Fruit fly (Drosophila melanogaster) whole organism, embryonic: ENCODE measurements around the gene CG12659.

Experiments
- Atf6 ChIP-seq: fragments of 200-800 bp; sonication (Bioruptor generic); IDR thresholded peaks from 2 replicates; pipeline ENCODE4 v1.3.6; 2022; ENCODE audit warnings: missing biosample characterization, missing genetic modification characterization
- BEAF-32 ChIP-seq: fragments of 200-800 bp; sonication (Bioruptor generic); optimal IDR thresholded peaks from 3 replicates; lab custom pipeline; 2017; ENCODE audit warnings: missing biosample characterization, missing genetic modification characterization, mild to moderate bottlenecking, moderate library complexity, missing genetic modification reagents
- CG14965 ChIP-seq: fragments of 200-800 bp; sonication (Bioruptor generic); optimal IDR thresholded peaks from 2 replicates; lab custom pipeline; 2016; ENCODE audit warnings: missing biosample characterization, missing genetic modification characterization, borderline replicate concordance
- CG15269 ChIP-seq: fragments of 200-800 bp; sonication (Bioruptor generic); optimal IDR thresholded peaks from 2 replicates; lab custom pipeline; 2018; ENCODE audit warnings: missing biosample characterization, mild to moderate bottlenecking, missing genetic modification characterization, moderate library complexity
- CG1647 ChIP-seq: fragments of 200-800 bp; sonication (Bioruptor generic); optimal IDR thresholded peaks from 3 replicates; lab custom pipeline; 2016; ENCODE audit warnings: missing biosample characterization, missing genetic modification characterization
- CG18262 ChIP-seq: fragments of 200-800 bp; optimal IDR thresholded peaks from 3 replicates; lab custom pipeline; 2019; ENCODE audit warnings: missing biosample characterization, mild to moderate bottlenecking, missing genetic modification characterization, moderate library complexity
- CG2120 ChIP-seq: fragments of 200-800 bp; sonication (Bioruptor generic); optimal IDR thresholded peaks from 3 replicates; lab custom pipeline; 2016; ENCODE audit warnings: missing biosample characterization, missing genetic modification characterization
- CG2199 ChIP-seq: fragments of 200-800 bp; sonication (Bioruptor generic); IDR thresholded peaks from 3 replicates; pipeline ENCODE4 v1.3.6; 2022; ENCODE audit warnings: missing biosample characterization, missing genetic modification characterization
- CG31224 ChIP-seq: fragments of 200-800 bp; sonication (Bioruptor generic); IDR thresholded peaks from 2 replicates; pipeline ENCODE4 v1.3.6; 2022; ENCODE audit warnings: missing biosample characterization, missing genetic modification characterization
- CG3163 ChIP-seq: fragments of 200-800 bp; sonication (Bioruptor generic); optimal IDR thresholded peaks from 3 replicates; lab custom pipeline; 2016; ENCODE audit warnings: missing biosample characterization, missing genetic modification characterization
- CG34422 ChIP-seq: fragments of 200-800 bp; sonication (Bioruptor generic); IDR thresholded peaks from 3 replicates; pipeline ENCODE4 v1.3.6; 2022; ENCODE audit warnings: missing biosample characterization, missing genetic modification characterization
- CG4282 ChIP-seq: fragments of 200-800 bp; sonication (Bioruptor generic); optimal IDR thresholded peaks from 2 replicates; lab custom pipeline; 2016; ENCODE audit warnings: missing biosample characterization, missing genetic modification characterization
- CG7963 ChIP-seq: fragments of 200-800 bp; sonication (Bioruptor generic); IDR thresholded peaks from 3 replicates; pipeline ENCODE4 v1.3.6; 2022; ENCODE audit warnings: missing biosample characterization, missing genetic modification characterization; ENCODE audit not compliant: partially characterized antibody
- CG8281 ChIP-seq: fragments of 200-800 bp; sonication (Bioruptor generic); optimal IDR thresholded peaks from 2 replicates; lab custom pipeline; 2018; ENCODE audit warnings: missing biosample characterization, mild to moderate bottlenecking, missing genetic modification characterization, moderate library complexity
- CG9932 ChIP-seq: fragments of 200-800 bp; sonication (Bioruptor generic); IDR thresholded peaks from 2 replicates; pipeline ENCODE4 v1.3.6; 2022; ENCODE audit warnings: missing biosample characterization, missing genetic modification characterization
- CHES-1-like ChIP-seq: fragments of 200-800 bp; sonication (Bioruptor generic); optimal IDR thresholded peaks from 2 replicates; lab custom pipeline; 2016; ENCODE audit warnings: missing biosample characterization, missing genetic modification characterization
- Chrac-16 ChIP-seq: fragments of 200-800 bp; sonication (Bioruptor generic); optimal IDR thresholded peaks from 3 replicates; lab custom pipeline; 2016; ENCODE audit warnings: missing biosample characterization, missing genetic modification characterization
- Drgx ChIP-seq: fragments of 200-800 bp; sonication (Bioruptor generic); IDR thresholded peaks from 2 replicates; pipeline ENCODE4 v1.3.6; 2022; ENCODE audit warnings: missing biosample characterization, missing genetic modification characterization
- H2.0 ChIP-seq: fragments of 200-800 bp; sonication (Bioruptor generic); IDR thresholded peaks from 2 replicates; pipeline ENCODE4 v1.3.6; 2022; ENCODE audit warnings: missing biosample characterization, missing genetic modification characterization
- Hand ChIP-seq: fragments of 200-800 bp; sonication (Bioruptor generic); optimal IDR thresholded peaks from 2 replicates; lab custom pipeline; 2017; ENCODE audit warnings: mild to moderate bottlenecking, missing biosample characterization, missing genetic modification reagents, missing genetic modification characterization
- Hr51 ChIP-seq, 2 experiments: fragments of 200-800 bp; sonication (Bioruptor generic); optimal IDR thresholded peaks; 2 replicates in 1 of 2; 3 replicates in 1 of 2; lab custom pipeline; 2016 to 2018; ENCODE audit warnings: missing biosample characterization in 2 of 2, missing genetic modification characterization in 2 of 2, mild to moderate bottlenecking in 1 of 2, moderate library complexity in 1 of 2
- Lhr ChIP-seq: fragments of 200-800 bp; sonication (Bioruptor generic); optimal IDR thresholded peaks from 3 replicates; lab custom pipeline; 2017; ENCODE audit warnings: mild to moderate bottlenecking, missing biosample characterization, missing genetic modification reagents, missing genetic modification characterization
- MESR4 ChIP-seq: fragments of 200-800 bp; sonication (Bioruptor generic); optimal IDR thresholded peaks from 2 replicates; lab custom pipeline; 2018; ENCODE audit warnings: missing biosample characterization, mild to moderate bottlenecking, missing genetic modification characterization, moderate library complexity
- Nf-YB ChIP-seq: fragments of 200-800 bp; sonication (Bioruptor generic); optimal IDR thresholded peaks from 3 replicates; lab custom pipeline; 2019; ENCODE audit warnings: missing biosample characterization, mild to moderate bottlenecking, missing genetic modification characterization, moderate library complexity
- Rfx ChIP-seq: fragments of 200-800 bp; sonication (Bioruptor generic); IDR thresholded peaks from 2 replicates; pipeline ENCODE4 v1.3.6; 2022; ENCODE audit warnings: missing biosample characterization, missing genetic modification characterization
- Xbp1 ChIP-seq: fragments of 200-800 bp; sonication (Bioruptor generic); optimal IDR thresholded peaks from 3 replicates; lab custom pipeline; 2016; ENCODE audit warnings: missing biosample characterization, mild to moderate bottlenecking, missing genetic modification characterization
- YL-1 ChIP-seq: fragments of 200-800 bp; sonication (Bioruptor generic); optimal IDR thresholded peaks from 3 replicates; lab custom pipeline; 2017; ENCODE audit warnings: missing biosample characterization, mild to moderate bottlenecking, missing genetic modification characterization
- abd-A ChIP-seq: fragments of 200-800 bp; sonication (Bioruptor generic); optimal IDR thresholded peaks from 3 replicates; lab custom pipeline; 2019; ENCODE audit warnings: missing biosample characterization, mild to moderate bottlenecking, missing genetic modification characterization, moderate library complexity
- amos ChIP-seq: fragments of 200-800 bp; sonication (Bioruptor generic); IDR thresholded peaks from 2 replicates; pipeline ENCODE4 v1.3.6; 2022; ENCODE audit warnings: missing biosample characterization, missing genetic modification characterization; ENCODE audit not compliant: partially characterized antibody
- ato ChIP-seq: fragments of 200-800 bp; sonication (Bioruptor generic); IDR thresholded peaks from 2 replicates; pipeline ENCODE4 v1.3.6; 2022; ENCODE audit warnings: missing biosample characterization, missing genetic modification characterization; ENCODE audit not compliant: partially characterized antibody
- bcd ChIP-seq: fragments of 200-800 bp; sonication (Bioruptor generic); optimal IDR thresholded peaks from 2 replicates; lab custom pipeline; 2017; ENCODE audit warnings: missing biosample characterization, mild to moderate bottlenecking, missing genetic modification characterization
- cg ChIP-seq: fragments of 200-800 bp; sonication (Bioruptor generic); optimal IDR thresholded peaks from 3 replicates; lab custom pipeline; 2019; ENCODE audit warnings: missing biosample characterization, mild to moderate bottlenecking, missing genetic modification characterization, moderate library complexity
- ci ChIP-seq: fragments of 200-800 bp; sonication (Bioruptor generic); IDR thresholded peaks from 3 replicates; pipeline ENCODE4 v1.3.6; 2022; ENCODE audit warnings: missing biosample characterization, missing genetic modification characterization
- emc ChIP-seq: fragments of 200-800 bp; sonication (Bioruptor generic); optimal IDR thresholded peaks from 2 replicates; lab custom pipeline; 2016; ENCODE audit warnings: missing biosample characterization, missing genetic modification characterization
- esg ChIP-seq: fragments of 200-800 bp; sonication (Bioruptor generic); conservative IDR thresholded peaks from 2 replicates; pipeline ENCODE4 v1.3.6; 2022; ENCODE audit warnings: missing biosample characterization, missing genetic modification characterization
- gem ChIP-seq: fragments of 200-800 bp; sonication (Bioruptor generic); optimal IDR thresholded peaks from 2 replicates; lab custom pipeline; 2019; ENCODE audit warnings: missing biosample characterization, mild to moderate bottlenecking, missing genetic modification characterization, moderate library complexity
- h ChIP-seq: fragments of >200 bp; optimal IDR thresholded peaks from 2 replicates; lab custom pipeline; 2017
- ind ChIP-seq: fragments of 200-800 bp; sonication (Bioruptor generic); optimal IDR thresholded peaks from 3 replicates; lab custom pipeline; 2016; ENCODE audit warnings: missing biosample characterization, missing genetic modification characterization
- lab ChIP-seq: fragments of 200-800 bp; sonication (Bioruptor generic); optimal IDR thresholded peaks from 3 replicates; lab custom pipeline; 2017; ENCODE audit warnings: missing biosample characterization, missing genetic modification characterization, mild to moderate bottlenecking, moderate library complexity, missing genetic modification reagents
- lola ChIP-seq, 3 experiments: fragments of >200 bp in 2 of 3; fragments of 200-800 bp in 1 of 3; sonication (Bioruptor generic) in 1 of 3; optimal IDR thresholded peaks; 2 replicates each; lab custom pipeline; 2017 to 2019; ENCODE audit warnings: missing biosample characterization in 3 of 3, missing genetic modification characterization in 3 of 3, mild to moderate bottlenecking in 1 of 3, moderate library complexity in 1 of 3
- nerfin-2 ChIP-seq: fragments of 200-800 bp; sonication (Bioruptor generic); IDR thresholded peaks from 2 replicates; pipeline ENCODE4 v1.3.6; 2022; ENCODE audit warnings: missing biosample characterization, missing genetic modification characterization; ENCODE audit not compliant: partially characterized antibody
- pb ChIP-seq: fragments of 200-800 bp; sonication (Bioruptor generic); optimal IDR thresholded peaks from 3 replicates; lab custom pipeline; 2016; ENCODE audit warnings: missing biosample characterization, missing genetic modification characterization
- pho ChIP-seq: fragments of 200-800 bp; sonication (Bioruptor generic); optimal IDR thresholded peaks from 2 replicates; lab custom pipeline; 2016; ENCODE audit warnings: missing biosample characterization, missing genetic modification characterization
- pum ChIP-seq: fragments of 200-800 bp; sonication (Bioruptor generic); optimal IDR thresholded peaks from 2 replicates; lab custom pipeline; 2016; ENCODE audit warnings: missing biosample characterization, missing genetic modification characterization
- toy ChIP-seq: fragments of 200-800 bp; sonication (Bioruptor generic); IDR thresholded peaks from 2 replicates; pipeline ENCODE4 v1.3.6; 2022; ENCODE audit warnings: missing biosample characterization, missing genetic modification characterization
- vfl ChIP-seq: fragments of 200-800 bp; sonication (Bioruptor generic); optimal IDR thresholded peaks from 2 replicates; lab custom pipeline; 2016; ENCODE audit warnings: missing biosample characterization, missing genetic modification characterization
- z ChIP-seq: fragments of 200-800 bp; sonication (Bioruptor generic); IDR thresholded peaks from 3 replicates; pipeline ENCODE4 v1.3.6; 2022; ENCODE audit warnings: missing biosample characterization, missing genetic modification characterization
- zfh1 ChIP-seq: fragments of 200-800 bp; sonication (Bioruptor generic); IDR thresholded peaks from 3 replicates; pipeline ENCODE4 v1.3.6; 2022; ENCODE audit warnings: missing biosample characterization, missing genetic modification characterization

CG12659 gene

dm6 chrX:8560087-8560999, 31.2 kb downstream of the CG12659 start, which contains the start of the genes CG12112 and Trf4-1 (continued):
- TF ChIP-seq CG9932 (GFP tag; lab: Robert Waterston, UW) (peak; percentile 42; the same call in 1 of the 2 replicates), H2.0 (no peak), MESR4 (GFP tag; lab: Kevin White, UChicago) (peak; percentile 90), CG15269 (tag; lab: Kevin White, UChicago) (no peak), z (GFP tag; lab: Robert Waterston, UW) (no peak), BEAF-32 (GFP tag; lab: Kevin White, UChicago) (peak; percentile 93), Xbp1 (GFP tag; lab: Kevin White, UChicago) (peak; percentile 7), CG31224 (GFP tag; lab: Robert Waterston, UW) (no peak), ato (GFP tag; lab: Robert Waterston, UW) (peak; percentile 50; the same call in 1 of the 2 replicates), Atf6 (GFP tag; lab: Robert Waterston, UW) (no peak), YL-1 (peak; percentile 56), nerfin-2 (peak; percentile 43; the same call in 1 of the 2 replicates), CG8281 (tag; lab: Kevin White, UChicago) (no peak), CG4282 (GFP tag; lab: Kevin White, UChicago) (no peak), bcd (GFP tag; lab: Kevin White, UChicago) (no peak), amos (GFP tag; lab: Robert Waterston, UW) (peak; percentile 80), CG14965 (GFP tag; lab: Kevin White, UChicago) (no peak), pum (no peak), CG7963 (no peak), Nf-YB (GFP tag; lab: Kevin White, UChicago) (no peak), CG2120 (GFP tag; lab: Kevin White, UChicago) (peak; percentile 45), CG18262 (tag; lab: Kevin White, UChicago) (no peak), ci (no peak), pb (no peak), Drgx (GFP tag; lab: Robert Waterston, UW) (0 out of 2 replicates have a peak, but pooled peaks have one; percentile 7), toy (GFP tag; lab: Robert Waterston, UW) (no peak), abd-A (tag; lab: Kevin White, UChicago) (peak; percentile 66), CG34422 (GFP tag; lab: Robert Waterston, UW) (0 out of 3 replicates have a peak, but pooled peaks have one; percentile 9), CG1647 (peak; percentile 6), CG2199 (GFP tag; lab: Robert Waterston, UW) (no peak), emc (GFP tag; lab: Kevin White, UChicago) (no peak), cg (peak; percentile 75), Chrac-16 (GFP tag; lab: Kevin White, UChicago) (peak; percentile 30), lab (GFP tag; lab: Kevin White, UChicago) (peak; percentile 21), CG3163 (no peak), CHES-1-like (GFP tag; lab: Kevin White, UChicago) (no peak), h (no peak), esg (GFP tag; lab: Robert Waterston, UW) (no peak), lola (GFP tag; optimal IDR thresholded peaks at IDR 0.05; lab: Kevin White, UChicago) (peak in 1 of 3 experiments; percentile 24), gem (tag; lab: Kevin White, UChicago) (peak; percentile 27), pho (GFP tag; lab: Kevin White, UChicago) (no peak), vfl (GFP tag; lab: Kevin White, UChicago) (no peak), zfh1 (0 out of 3 replicates have a peak, but pooled peaks have one; percentile 34), ind (no peak), Rfx (no peak), Hand (no peak), Hr51 (GFP tag; optimal IDR thresholded peaks at IDR 0.05; lab: Kevin White, UChicago) (peak; percentile 9 to 31), Lhr (GFP tag; lab: Kevin White, UChicago) (peak; percentile 71)
